Fruit fly (Drosophila melanogaster) whole organism, embryonic: ENCODE results near the gene CG14153.

Experiments
- B-H1 ChIP-seq: fragments of 200-800 bp; sonication (Bioruptor generic); IDR thresholded peaks from 3 replicates; pipeline ENCODE4 v1.3.6; 2022; ENCODE audit warnings: missing biosample characterization, missing genetic modification characterization
- B-H2 ChIP-seq: fragments of 200-800 bp; sonication (Bioruptor generic); optimal IDR thresholded peaks from 2 replicates; lab custom pipeline; 2018; ENCODE audit warnings: missing biosample characterization, mild to moderate bottlenecking, missing genetic modification characterization
- Bgb ChIP-seq: fragments of 200-800 bp; sonication (Bioruptor generic); IDR thresholded peaks from 2 replicates; pipeline ENCODE4 v1.3.6; 2022; ENCODE audit warnings: missing biosample characterization, missing genetic modification characterization; ENCODE audit not compliant: partially characterized antibody
- CG1024 ChIP-seq: fragments of 200-800 bp; sonication (Bioruptor generic); IDR thresholded peaks from 2 replicates; pipeline ENCODE4 v1.3.6; 2022; ENCODE audit warnings: missing biosample characterization, missing genetic modification characterization
- CG10267 ChIP-seq: fragments of 200-800 bp; sonication (Bioruptor generic); optimal IDR thresholded peaks from 2 replicates; lab custom pipeline; 2018; ENCODE audit warnings: missing biosample characterization, mild to moderate bottlenecking, missing genetic modification characterization, moderate library complexity
- CG11247 ChIP-seq: fragments of 200-800 bp; sonication (Bioruptor generic); IDR thresholded peaks from 2 replicates; pipeline ENCODE4 v1.3.6; 2022; ENCODE audit warnings: missing biosample characterization, missing genetic modification characterization
- CG12219 ChIP-seq: fragments of 200-800 bp; sonication (Bioruptor generic); optimal IDR thresholded peaks from 3 replicates; lab custom pipeline; 2018; ENCODE audit warnings: missing biosample characterization, mild to moderate bottlenecking, missing genetic modification characterization
- CG13123 ChIP-seq: fragments of 200-800 bp; sonication (Bioruptor generic); optimal IDR thresholded peaks from 2 replicates; lab custom pipeline; 2016; ENCODE audit warnings: missing biosample characterization, missing genetic modification characterization
- CG13775 ChIP-seq: fragments of 200-800 bp; sonication (Bioruptor generic); optimal IDR thresholded peaks from 3 replicates; lab custom pipeline; 2017; ENCODE audit warnings: missing biosample characterization, mild to moderate bottlenecking, missing genetic modification characterization
- CG1603 ChIP-seq: fragments of 200-800 bp; sonication (Bioruptor generic); optimal IDR thresholded peaks from 2 replicates; lab custom pipeline; 2019; ENCODE audit warnings: missing biosample characterization, mild to moderate bottlenecking, missing genetic modification characterization, moderate library complexity
- CG18011 ChIP-seq: fragments of 200-800 bp; sonication (Bioruptor generic); optimal IDR thresholded peaks from 2 replicates; lab custom pipeline; 2017; ENCODE audit warnings: missing biosample characterization, missing genetic modification characterization, mild to moderate bottlenecking, moderate library complexity, missing genotype
- CG18262 ChIP-seq: fragments of 200-800 bp; optimal IDR thresholded peaks from 3 replicates; lab custom pipeline; 2019; ENCODE audit warnings: missing biosample characterization, mild to moderate bottlenecking, missing genetic modification characterization, moderate library complexity
- CG34422 ChIP-seq: fragments of 200-800 bp; sonication (Bioruptor generic); IDR thresholded peaks from 3 replicates; pipeline ENCODE4 v1.3.6; 2022; ENCODE audit warnings: missing biosample characterization, missing genetic modification characterization
- CG3726 ChIP-seq: fragments of 200-800 bp; sonication (Bioruptor generic); IDR thresholded peaks from 3 replicates; pipeline ENCODE4, ENCODE4 v1.3.6; 2022; ENCODE audit warnings: missing biosample characterization, missing genetic modification characterization
- CG6765 ChIP-seq: fragments of 200-800 bp; sonication (Bioruptor generic); optimal IDR thresholded peaks from 3 replicates; lab custom pipeline; 2017; ENCODE audit warnings: missing biosample characterization, mild to moderate bottlenecking, missing genetic modification characterization
- CG8281 ChIP-seq: fragments of 200-800 bp; sonication (Bioruptor generic); optimal IDR thresholded peaks from 2 replicates; lab custom pipeline; 2018; ENCODE audit warnings: missing biosample characterization, mild to moderate bottlenecking, missing genetic modification characterization, moderate library complexity
- Camta ChIP-seq: fragments of 200-800 bp; sonication (Bioruptor generic); optimal IDR thresholded peaks from 2 replicates; lab custom pipeline; 2016; ENCODE audit warnings: missing biosample characterization, missing genetic modification characterization
- E2f1 ChIP-seq: fragments of 200-800 bp; sonication (Bioruptor generic); IDR thresholded peaks from 2 replicates; pipeline ENCODE4 v1.3.6; 2022; ENCODE audit warnings: missing biosample characterization, missing genetic modification characterization
- HHEX ChIP-seq: fragments of 200-800 bp; sonication (Bioruptor generic); optimal IDR thresholded peaks from 3 replicates; lab custom pipeline; 2017; ENCODE audit warnings: missing biosample characterization, mild to moderate bottlenecking, missing genetic modification characterization, missing genetic modification reagents
- Hey ChIP-seq: fragments of 200-800 bp; sonication (Bioruptor generic); optimal IDR thresholded peaks from 3 replicates; lab custom pipeline; 2018; ENCODE audit warnings: missing biosample characterization, mild to moderate bottlenecking, missing genetic modification characterization
- HmgZ ChIP-seq: fragments of 200-800 bp; sonication (Bioruptor generic); optimal IDR thresholded peaks from 2 replicates; lab custom pipeline; 2018; ENCODE audit warnings: missing biosample characterization, mild to moderate bottlenecking, missing genetic modification characterization
- Hmx ChIP-seq: fragments of 200-800 bp; sonication (Bioruptor generic); optimal IDR thresholded peaks from 2 replicates; lab custom pipeline; 2016; ENCODE audit warnings: missing biosample characterization, missing genetic modification characterization
- Kr ChIP-seq: fragments of 200-800 bp; sonication (Bioruptor generic); optimal IDR thresholded peaks from 2 replicates; lab custom pipeline; 2017; ENCODE audit warnings: missing biosample characterization, mild to moderate bottlenecking, missing genetic modification characterization
- MBD-R2 ChIP-seq: fragments of 200-800 bp; sonication (Bioruptor generic); IDR thresholded peaks from 2 replicates; pipeline ENCODE4 v1.3.6; 2022; ENCODE audit warnings: missing biosample characterization, missing genetic modification characterization
- Myb ChIP-seq: fragments of 200-800 bp; sonication (Bioruptor generic); optimal IDR thresholded peaks from 2 replicates; lab custom pipeline; 2016; ENCODE audit warnings: missing biosample characterization, missing genetic modification characterization
- Oaz ChIP-seq: fragments of 200-800 bp; sonication (Bioruptor generic); IDR thresholded peaks from 2 replicates; pipeline ENCODE4 v1.3.6; 2022; ENCODE audit warnings: missing biosample characterization, missing genetic modification characterization
- Vsx1 ChIP-seq: fragments of 200-800 bp; sonication (Bioruptor generic); optimal IDR thresholded peaks from 2 replicates; lab custom pipeline; 2017; ENCODE audit warnings: missing biosample characterization, mild to moderate bottlenecking, missing genetic modification characterization, missing genetic modification reagents
- ara ChIP-seq: fragments of 200-800 bp; sonication (Bioruptor generic); IDR thresholded peaks from 2 replicates; pipeline ENCODE4 v1.3.6; 2022; ENCODE audit warnings: missing biosample characterization, missing genetic modification characterization
- ash1 ChIP-seq: fragments of 200-800 bp; sonication (Bioruptor generic); optimal IDR thresholded peaks from 2 replicates; lab custom pipeline; 2018; ENCODE audit warnings: missing biosample characterization, mild to moderate bottlenecking, missing genetic modification characterization
- bowl ChIP-seq: fragments of 200-800 bp; sonication (Bioruptor generic); IDR thresholded peaks from 2 replicates; pipeline ENCODE4 v1.3.6; 2022; ENCODE audit warnings: missing biosample characterization, missing genetic modification characterization
- bsh ChIP-seq, 2 experiments: fragments of 200-800 bp; sonication (Bioruptor generic); optimal IDR thresholded peaks; 2 replicates each; lab custom pipeline; 2017 to 2018; ENCODE audit warnings: mild to moderate bottlenecking in 2 of 2, missing biosample characterization in 2 of 2, missing genetic modification characterization in 2 of 2, moderate library complexity in 1 of 2
- cas ChIP-seq: fragments of 200-800 bp; sonication (Bioruptor generic); IDR thresholded peaks from 2 replicates; pipeline ENCODE4 v1.3.6; 2022; ENCODE audit warnings: missing biosample characterization, missing genetic modification characterization
- croc ChIP-seq: fragments of 200-800 bp; sonication (Bioruptor generic); conservative IDR thresholded peaks from 3 replicates; pipeline ENCODE4 v1.3.6; 2022; ENCODE audit warnings: missing biosample characterization, missing genetic modification characterization
- insv ChIP-seq, 2 experiments: fragments of 200-800 bp; sonication (Bioruptor generic); optimal IDR thresholded peaks; 3 replicates each; lab custom pipeline; 2016 to 2018; ENCODE audit warnings: missing biosample characterization in 2 of 2, missing genetic modification characterization in 2 of 2
- jing ChIP-seq: fragments of 200-800 bp; sonication (Bioruptor generic); optimal IDR thresholded peaks from 2 replicates; lab custom pipeline; 2018; ENCODE audit warnings: missing biosample characterization, mild to moderate bottlenecking, missing genetic modification characterization
- ken ChIP-seq: fragments of 200-800 bp; sonication (Bioruptor generic); IDR thresholded peaks from 3 replicates; pipeline ENCODE4 v1.3.6; 2022; ENCODE audit warnings: missing biosample characterization, missing genetic modification characterization
- klu ChIP-seq: fragments of 200-800 bp; sonication (Bioruptor generic); IDR thresholded peaks from 2 replicates; pipeline ENCODE4 v1.3.6; 2022; ENCODE audit warnings: missing biosample characterization, missing genetic modification characterization
- odd ChIP-seq: fragments of 200-800 bp; sonication (Bioruptor generic); optimal IDR thresholded peaks from 2 replicates; lab custom pipeline; 2017; ENCODE audit warnings: missing biosample characterization, mild to moderate bottlenecking, missing genetic modification characterization
- onecut ChIP-seq: fragments of 200-800 bp; sonication (Bioruptor generic); IDR thresholded peaks from 2 replicates; pipeline ENCODE4 v1.3.6; 2022; ENCODE audit warnings: missing biosample characterization, missing genetic modification characterization
- org-1 ChIP-seq: fragments of 200-800 bp; sonication (Bioruptor generic); optimal IDR thresholded peaks from 2 replicates; lab custom pipeline; 2017; ENCODE audit warnings: missing biosample characterization, missing genetic modification characterization
- pb ChIP-seq: fragments of 200-800 bp; sonication (Bioruptor generic); optimal IDR thresholded peaks from 3 replicates; lab custom pipeline; 2016; ENCODE audit warnings: missing biosample characterization, missing genetic modification characterization
- pho ChIP-seq: fragments of 200-800 bp; sonication (Bioruptor generic); optimal IDR thresholded peaks from 2 replicates; lab custom pipeline; 2016; ENCODE audit warnings: missing biosample characterization, missing genetic modification characterization
- prd ChIP-seq, 3 experiments: fragments of >200 bp in 2 of 3; fragments of 200-800 bp in 1 of 3; sonication (Bioruptor generic) in 1 of 3; optimal IDR thresholded peaks in 2 of 3; IDR thresholded peaks in 1 of 3; 2 replicates in 2 of 3; 3 replicates in 1 of 3; pipeline versions ENCODE4 v1.3.6 to Lab custom; 2017 to 2022; ENCODE audit warnings: missing biosample characterization in 1 of 3, missing genetic modification characterization in 1 of 3
- pum ChIP-seq: fragments of 200-800 bp; sonication (Bioruptor generic); optimal IDR thresholded peaks from 2 replicates; lab custom pipeline; 2016; ENCODE audit warnings: missing biosample characterization, missing genetic modification characterization
- run ChIP-seq: fragments of 200-800 bp; sonication (Bioruptor generic); optimal IDR thresholded peaks from 3 replicates; lab custom pipeline; 2018; ENCODE audit warnings: missing biosample characterization, mild to moderate bottlenecking, missing genetic modification characterization
- sr ChIP-seq: fragments of 200-800 bp; sonication (Bioruptor generic); IDR thresholded peaks from 3 replicates; pipeline ENCODE4 v1.3.6; 2022; ENCODE audit warnings: missing biosample characterization, missing genetic modification characterization
- stc ChIP-seq: fragments of 200-800 bp; sonication (Bioruptor generic); IDR thresholded peaks from 2 replicates; pipeline ENCODE4 v1.3.6; 2022; ENCODE audit warnings: missing biosample characterization, missing genetic modification characterization
- sug ChIP-seq: fragments of 200-800 bp; optimal IDR thresholded peaks from 2 replicates; lab custom pipeline; 2019; ENCODE audit warnings: missing biosample characterization, mild to moderate bottlenecking, missing genetic modification characterization, moderate library complexity
- usp ChIP-seq: fragments of >200 bp; optimal IDR thresholded peaks from 2 replicates; lab custom pipeline; 2017; ENCODE audit warnings: missing biosample characterization, missing genetic modification characterization
- zfh2 ChIP-seq: fragments of 200-800 bp; sonication (Bioruptor generic); optimal IDR thresholded peaks from 2 replicates; lab custom pipeline; 2016; ENCODE audit warnings: missing biosample characterization, missing genetic modification characterization

The CG14153 gene

dm6 chr3L:10678545-10679067 is 35.3 kb downstream of the CG14153 start (continued):
- TF ChIP-seq CG18262 (peak; percentile 99), ken (GFP tag; lab: Robert Waterston, UW) (peak; percentile 87), B-H2 (GFP tag; lab: Kevin White, UChicago) (peak; percentile 84), CG10267 (tag; lab: Kevin White, UChicago) (peak; percentile 92), Camta (GFP tag; lab: Kevin White, UChicago) (peak; percentile 87), HHEX (GFP tag; lab: Kevin White, UChicago) (peak; percentile 96), bsh (GFP tag; optimal IDR thresholded peaks at IDR 0.05; lab: Kevin White, UChicago) (peak; percentile 76 to 91), onecut (GFP tag; lab: Robert Waterston, UW) (peak; percentile 91), CG6765 (GFP tag; lab: Kevin White, UChicago) (peak; percentile 94), CG8281 (tag; lab: Kevin White, UChicago) (peak; percentile 76), croc (GFP tag; lab: Robert Waterston, UW) (peak; percentile 90), Oaz (GFP tag; lab: Robert Waterston, UW) (peak; percentile 91), Hey (tag; lab: Kevin White, UChicago) (peak; percentile 67), B-H1 (GFP tag; lab: Robert Waterston, UW) (peak; percentile 88), pum (GFP tag; lab: Kevin White, UChicago) (peak; percentile 91), CG18011 (GFP tag; lab: Kevin White, UChicago) (peak; percentile 79), CG13123 (GFP tag; lab: Kevin White, UChicago) (peak; percentile 71), org-1 (peak; percentile 98), prd (optimal IDR thresholded peaks at IDR 0.05; lab: Kevin White, UChicago) (no peak), prd (GFP tag; IDR thresholded peaks at IDR 0.05; lab: Robert Waterston, UW) (peak; percentile 95), Hmx (GFP tag; lab: Kevin White, UChicago) (peak; percentile 83), sr (GFP tag; lab: Robert Waterston, UW) (0 out of 3 replicates have a peak, but pooled peaks have one; percentile 17), odd (GFP tag; lab: Kevin White, UChicago) (peak; percentile 95), pb (GFP tag; lab: Kevin White, UChicago) (peak; percentile 84), sug (peak; percentile 91), ash1 (no peak), klu (GFP tag; lab: Robert Waterston, UW) (peak; percentile 93), usp (no peak), CG3726 (peak; percentile 89; the same call in 1 of the 3 replicates), bowl (peak; percentile 85), ara (peak; percentile 92), CG1603 (peak; percentile 85), CG34422 (GFP tag; lab: Robert Waterston, UW) (peak; percentile 94), MBD-R2 (GFP tag; lab: Robert Waterston, UW) (peak; percentile 76), Bgb (GFP tag; lab: Robert Waterston, UW) (no peak), Myb (GFP tag; lab: Kevin White, UChicago) (peak; percentile 86), Vsx1 (peak; percentile 94), Kr (no peak), CG1024 (GFP tag; lab: Robert Waterston, UW) (peak; percentile 69; the same call in 1 of the 2 replicates), HmgZ (tag; lab: Kevin White, UChicago) (peak; percentile 94), jing (GFP tag; lab: Kevin White, UChicago) (peak; percentile 77), CG11247 (GFP tag; lab: Robert Waterston, UW) (peak; percentile 83), cas (GFP tag; lab: Robert Waterston, UW) (peak; percentile 84), E2f1 (peak; percentile 94), run (tag; lab: Kevin White, UChicago) (peak; percentile 96), CG13775 (GFP tag; lab: Kevin White, UChicago) (peak; percentile 95), pho (GFP tag; lab: Kevin White, UChicago) (peak; percentile 92), zfh2 (GFP tag; lab: Kevin White, UChicago) (peak; percentile 90), CG12219 (peak; percentile 91), insv (GFP tag; optimal IDR thresholded peaks at IDR 0.05; lab: Kevin White, UChicago) (peak in 1 of 2 experiments; percentile 75), stc (GFP tag; lab: Robert Waterston, UW) (peak; percentile 95)
